Worm (Caenorhabditis elegans) whole organism, late embryonic: ENCODE data around the gene adss-1.

Experiments
- ceh-18 ChIP-seq: sonication (generic microtip); optimal IDR thresholded peaks from 2 replicates; lab custom pipeline; 2016; ENCODE audit warnings: missing genetic modification characterization, missing compliant biosample characterization
- elt-2 ChIP-seq: sonication (generic microtip); optimal IDR thresholded peaks from 2 replicates; lab custom pipeline; 2016; ENCODE audit warnings: missing genetic modification reagents, missing genetic modification characterization, missing compliant biosample characterization
- fkh-10 ChIP-seq: fragments of 150-350 bp; optimal IDR thresholded peaks from 2 replicates; lab custom pipeline; 2014; ENCODE audit warnings: missing biosample characterization, missing genetic modification reagents, missing genetic modification characterization
- nfya-1 ChIP-seq: sonication (generic microtip); optimal IDR thresholded peaks from 2 replicates; lab custom pipeline; 2017; ENCODE audit warnings: missing genetic modification characterization, mild to moderate bottlenecking, missing compliant biosample characterization, antibody characterized with exemption, moderate library complexity

DNA sequence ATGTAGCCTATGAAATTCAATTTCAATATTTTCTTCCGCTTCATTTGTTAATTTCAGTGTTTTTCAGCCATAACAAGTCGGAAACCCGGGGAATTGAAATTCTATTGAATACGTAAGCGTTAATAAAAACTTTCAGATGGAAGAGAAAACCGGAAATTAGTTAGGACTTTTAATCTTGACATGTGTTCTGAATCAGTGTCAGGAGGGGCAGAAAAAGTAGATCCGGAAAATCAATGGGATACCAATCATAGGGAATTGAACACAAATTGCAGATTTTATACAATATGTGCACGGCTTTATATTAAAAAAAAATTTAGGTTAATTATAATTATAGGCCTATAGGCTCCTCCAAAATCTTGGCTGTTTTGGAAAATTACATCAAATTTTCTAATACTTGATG, 41.1 kb upstream of the adss-1 start:
- TF ChIP-seq nfya-1 = no peak
- no peak for TF ChIP-seq elt-2 (tag; lab: Kevin White, UChicago)
- TF ChIP-seq ceh-18 = no peak
- no peak for TF ChIP-seq fkh-10 (GFP tag; lab: Kevin White, UChicago)
